Fruit fly (Drosophila melanogaster): ENCODE results near the gene CG9316.

dm6 chr2L:20758188-20758846 is 32.0 kb upstream of the CG9316 start:
- TF ChIP-seq CTCF (optimal IDR thresholded peaks at IDR 0.05) = no peak
- TF ChIP-seq CG8478 (optimal IDR thresholded peaks at IDR 0.05) = no peak
